Fruit fly (Drosophila melanogaster): ENCODE data around the gene CG31104.

DNA sequence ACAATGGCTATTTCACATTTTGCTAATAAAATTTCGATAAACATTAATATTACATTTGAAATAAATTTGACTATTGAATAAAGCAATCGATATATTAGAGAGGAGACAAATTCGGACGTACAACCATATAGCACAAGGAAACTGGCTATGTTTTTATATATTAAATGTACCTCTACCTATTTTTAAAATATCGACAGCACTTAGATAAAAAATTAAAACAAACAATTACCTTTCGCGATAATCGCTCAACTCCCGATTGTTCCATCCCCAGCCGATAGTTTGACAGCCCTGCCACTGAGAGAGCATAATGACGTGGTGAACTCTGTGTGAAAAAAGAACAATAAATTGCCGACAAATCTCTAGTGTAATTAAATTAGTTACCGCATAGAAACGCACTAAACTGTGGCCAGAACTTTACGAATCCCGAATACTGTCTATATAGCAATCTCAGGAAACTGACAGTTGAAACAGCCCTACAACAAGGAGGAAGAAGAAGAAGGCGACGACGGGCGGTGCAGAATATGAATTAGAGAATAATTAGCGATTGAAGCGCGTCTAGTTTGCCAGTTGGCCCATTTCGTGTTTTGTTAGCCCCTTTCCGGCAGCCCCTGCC is 26.5 kb upstream of the CG31104 start, which contains the start of gene CG11857:
- TF ChIP-seq OdsH (GFP tag; optimal IDR thresholded peaks at IDR 0.05) (peak; percentile 96), Myc (optimal IDR thresholded peaks at IDR 0.05) (peak; percentile 25), GATAd (GFP tag; optimal IDR thresholded peaks at IDR 0.05) (peak; percentile 94), ey (GFP tag; optimal IDR thresholded peaks at IDR 0.05) (peak; percentile 97), CrebA (GFP tag; optimal IDR thresholded peaks at IDR 0.05; ENCODE audit: borderline replicate concordance) (no peak), usp (GFP tag; optimal IDR thresholded peaks at IDR 0.05) (no peak), Sp1 (GFP tag; optimal IDR thresholded peaks at IDR 0.05) (peak; percentile 96), Mio (GFP tag; optimal IDR thresholded peaks at IDR 0.05) (peak; percentile 79), woc (GFP tag; optimal IDR thresholded peaks at IDR 0.05) (peak; percentile 97)
